Fruit fly (Drosophila melanogaster) whole organism, pupa: Measurements from ENCODE around the gene a10.

Experiments used
- CG10348 ChIP-seq: fragments of 200-800 bp; sonication (Bioruptor generic); IDR thresholded peaks from 2 replicates; pipeline ENCODE4 v1.3.6; 2022; ENCODE audit warnings: missing biosample characterization, missing genetic modification characterization
- CG13204 ChIP-seq: fragments of 200-800 bp; sonication (Bioruptor generic); optimal IDR thresholded peaks from 2 replicates; lab custom pipeline; 2018; ENCODE audit warnings: missing biosample characterization, mild to moderate bottlenecking, missing genetic modification characterization, moderate library complexity
- CG14655 ChIP-seq: fragments of 200-800 bp; sonication (Bioruptor generic); optimal IDR thresholded peaks from 3 replicates; lab custom pipeline; 2017; ENCODE audit warnings: mild to moderate bottlenecking, missing biosample characterization, missing genetic modification reagents, missing genetic modification characterization
- CG34367 ChIP-seq: fragments of 200-800 bp; sonication (Bioruptor generic); optimal IDR thresholded peaks from 2 replicates; lab custom pipeline; 2018; ENCODE audit warnings: missing biosample characterization, mild to moderate bottlenecking, missing genetic modification characterization
- CG4496 ChIP-seq: fragments of 200-800 bp; sonication (Bioruptor generic); IDR thresholded peaks from 3 replicates; pipeline ENCODE4 v1.3.6; 2022; ENCODE audit warnings: missing biosample characterization, missing genetic modification characterization
- CG8159 ChIP-seq: fragments of 200-800 bp; sonication (Bioruptor generic); optimal IDR thresholded peaks from 3 replicates; lab custom pipeline; 2018; ENCODE audit warnings: missing biosample characterization, mild to moderate bottlenecking, missing genetic modification characterization, moderate library complexity
- CG9948 ChIP-seq: fragments of 200-800 bp; sonication (Bioruptor generic); optimal IDR thresholded peaks from 2 replicates; lab custom pipeline; 2018; ENCODE audit warnings: missing biosample characterization, mild to moderate bottlenecking, missing genetic modification characterization, moderate library complexity
- D1 ChIP-seq: fragments of 200-800 bp; sonication (Bioruptor generic); optimal IDR thresholded peaks from 2 replicates; lab custom pipeline; 2018; ENCODE audit warnings: missing biosample characterization, mild to moderate bottlenecking, missing genetic modification characterization, moderate library complexity
- EcR ChIP-seq: fragments of 200-800 bp; sonication (Bioruptor generic); optimal IDR thresholded peaks from 3 replicates; lab custom pipeline; 2019; ENCODE audit warnings: missing biosample characterization, missing genetic modification characterization, mild to moderate bottlenecking, moderate library complexity, missing genetic modification reagents
- Ets98B ChIP-seq: fragments of 200-800 bp; sonication (Bioruptor generic); IDR thresholded peaks from 2 replicates; pipeline ENCODE4 v1.3.6; 2022; ENCODE audit warnings: missing biosample characterization, missing genetic modification characterization
- Pif1B ChIP-seq: fragments of 200-800 bp; sonication (Bioruptor generic); optimal IDR thresholded peaks from 3 replicates; lab custom pipeline; 2016; ENCODE audit warnings: missing biosample characterization, missing genetic modification characterization
- Snoo ChIP-seq: fragments of 200-800 bp; sonication (Bioruptor generic); optimal IDR thresholded peaks from 3 replicates; lab custom pipeline; 2017; ENCODE audit warnings: missing biosample characterization, mild to moderate bottlenecking, missing genetic modification characterization, inconsistent platforms
- fd96Ca ChIP-seq: fragments of 200-800 bp; sonication (Bioruptor generic); IDR thresholded peaks from 3 replicates; pipeline ENCODE4 v1.3.6; 2022; ENCODE audit warnings: missing biosample characterization, missing genetic modification characterization

DNA sequence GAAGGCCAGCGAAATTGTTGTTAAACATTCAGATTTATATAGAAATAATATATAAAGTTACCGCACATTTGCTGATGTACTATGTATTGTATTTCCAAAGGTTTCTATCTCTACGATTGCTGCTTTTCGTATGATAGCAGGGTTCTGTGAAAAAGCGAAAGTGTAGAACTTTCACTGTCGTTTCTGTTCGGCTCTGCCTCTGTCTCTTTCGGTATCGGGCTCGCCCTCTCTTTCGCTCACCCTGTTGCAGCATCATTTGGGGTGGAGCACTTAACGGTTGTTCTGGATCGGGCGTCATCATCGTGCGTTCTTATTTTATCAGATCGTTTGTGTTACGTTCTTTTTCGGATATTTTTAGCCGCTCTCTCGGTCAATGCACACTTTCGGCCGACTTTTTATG is 9.8 kb upstream of the a10 start:
- TF ChIP-seq Pif1B (GFP tag; lab: Kevin White, UChicago) = no peak
- TF ChIP-seq CG14655 (GFP tag; lab: Kevin White, UChicago) = no peak
- peak; percentile 32 for TF ChIP-seq Snoo (tag; lab: Kevin White, UChicago)
- TF ChIP-seq CG10348 = no peak
- no peak for TF ChIP-seq fd96Ca (GFP tag; lab: Robert Waterston, UW)
- TF ChIP-seq EcR (GFP tag; lab: Kevin White, UChicago) = no peak
- no peak for TF ChIP-seq CG4496 (GFP tag; lab: Robert Waterston, UW)
- no peak for TF ChIP-seq CG9948 (tag; lab: Kevin White, UChicago)
- no peak for TF ChIP-seq CG34367
- TF ChIP-seq CG8159 (tag; lab: Kevin White, UChicago) = no peak
- TF ChIP-seq D1 = no peak
- no peak for TF ChIP-seq Ets98B (GFP tag; lab: Robert Waterston, UW)
- no peak for TF ChIP-seq CG13204
